Fruit fly (Drosophila melanogaster) whole organism, embryonic: ENCODE results near the gene mRRF2.

Experiments used
- CG10209 ChIP-seq: fragments of 200-800 bp; sonication (Bioruptor generic); optimal IDR thresholded peaks from 3 replicates; lab custom pipeline; 2017; ENCODE audit warnings: missing biosample characterization, mild to moderate bottlenecking, missing genetic modification characterization, missing genetic modification reagents
- CG11504 ChIP-seq: fragments of 200-800 bp; sonication (Bioruptor generic); optimal IDR thresholded peaks from 3 replicates; lab custom pipeline; 2019; ENCODE audit warnings: missing biosample characterization, mild to moderate bottlenecking, missing genetic modification characterization, moderate library complexity
- CG11723 ChIP-seq: fragments of 200-800 bp; sonication (Bioruptor generic); optimal IDR thresholded peaks from 2 replicates; lab custom pipeline; 2017; ENCODE audit warnings: missing biosample characterization, mild to moderate bottlenecking, missing genetic modification characterization
- CG12769 ChIP-seq: fragments of 200-800 bp; sonication (Bioruptor generic); optimal IDR thresholded peaks from 2 replicates; lab custom pipeline; 2019; ENCODE audit warnings: missing biosample characterization, mild to moderate bottlenecking, missing genetic modification characterization, moderate library complexity
- CG13296 ChIP-seq: fragments of 200-800 bp; sonication (Bioruptor generic); optimal IDR thresholded peaks from 3 replicates; lab custom pipeline; 2018; ENCODE audit warnings: missing biosample characterization, mild to moderate bottlenecking, missing genetic modification characterization
- CG16779 ChIP-seq: fragments of 200-800 bp; sonication (Bioruptor generic); IDR thresholded peaks from 2 replicates; pipeline ENCODE4 v1.3.6; 2022; ENCODE audit warnings: missing biosample characterization, missing genetic modification characterization
- CG2116 ChIP-seq: fragments of 200-800 bp; sonication (Bioruptor generic); optimal IDR thresholded peaks from 3 replicates; lab custom pipeline; 2018; ENCODE audit warnings: missing biosample characterization, mild to moderate bottlenecking, missing genetic modification characterization
- CG2202 ChIP-seq: fragments of 200-800 bp; sonication (Bioruptor generic); optimal IDR thresholded peaks from 2 replicates; lab custom pipeline; 2018; ENCODE audit warnings: missing biosample characterization, mild to moderate bottlenecking, missing genetic modification characterization
- CG33557 ChIP-seq: fragments of 200-800 bp; sonication (Bioruptor generic); optimal IDR thresholded peaks from 2 replicates; lab custom pipeline; 2019; ENCODE audit warnings: missing biosample characterization, mild to moderate bottlenecking, missing genetic modification characterization, moderate library complexity
- CG34224 ChIP-seq: fragments of 200-800 bp; sonication (Bioruptor generic); IDR thresholded peaks from 3 replicates; pipeline ENCODE4 v1.3.6; 2022; ENCODE audit warnings: missing biosample characterization, missing genetic modification characterization; ENCODE audit not compliant: partially characterized antibody
- CG4282 ChIP-seq: fragments of 200-800 bp; sonication (Bioruptor generic); optimal IDR thresholded peaks from 2 replicates; lab custom pipeline; 2016; ENCODE audit warnings: missing biosample characterization, missing genetic modification characterization
- CG5180 ChIP-seq: fragments of 200-800 bp; sonication (Bioruptor generic); optimal IDR thresholded peaks from 3 replicates; lab custom pipeline; 2017; ENCODE audit warnings: missing biosample characterization, missing genetic modification characterization, mild to moderate bottlenecking, moderate library complexity, missing genetic modification reagents
- CG7786 ChIP-seq: fragments of 200-800 bp; sonication (Bioruptor generic); optimal IDR thresholded peaks from 2 replicates; lab custom pipeline; 2016; ENCODE audit warnings: missing biosample characterization, missing genetic modification characterization
- CG7987 ChIP-seq: fragments of 200-800 bp; sonication (Bioruptor generic); optimal IDR thresholded peaks from 2 replicates; lab custom pipeline; 2018; ENCODE audit warnings: missing biosample characterization, mild to moderate bottlenecking, missing genetic modification characterization, moderate library complexity
- CG8281 ChIP-seq: fragments of 200-800 bp; sonication (Bioruptor generic); optimal IDR thresholded peaks from 2 replicates; lab custom pipeline; 2018; ENCODE audit warnings: missing biosample characterization, mild to moderate bottlenecking, missing genetic modification characterization, moderate library complexity
- CG8290 ChIP-seq, 3 experiments: fragments of 200-800 bp; sonication (Bioruptor generic); optimal IDR thresholded peaks; 2 replicates each; lab custom pipeline; 2016 to 2019; ENCODE audit warnings: missing biosample characterization in 3 of 3, missing genetic modification characterization in 3 of 3, mild to moderate bottlenecking in 2 of 3, moderate library complexity in 1 of 3
- CG8359 ChIP-seq: fragments of 200-800 bp; sonication (Bioruptor generic); optimal IDR thresholded peaks from 2 replicates; lab custom pipeline; 2017; ENCODE audit warnings: missing biosample characterization, mild to moderate bottlenecking, missing genetic modification characterization, borderline replicate concordance
- CG9437 ChIP-seq: fragments of 200-800 bp; sonication (Bioruptor generic); optimal IDR thresholded peaks from 2 replicates; lab custom pipeline; 2018; ENCODE audit warnings: missing biosample characterization, mild to moderate bottlenecking, missing genetic modification characterization
- CG9932 ChIP-seq: fragments of 200-800 bp; sonication (Bioruptor generic); IDR thresholded peaks from 2 replicates; pipeline ENCODE4 v1.3.6; 2022; ENCODE audit warnings: missing biosample characterization, missing genetic modification characterization
- CrebB ChIP-seq: fragments of 200-800 bp; sonication (Bioruptor generic); optimal IDR thresholded peaks from 3 replicates; lab custom pipeline; 2018; ENCODE audit warnings: missing biosample characterization, mild to moderate bottlenecking, missing genetic modification characterization
- D19A ChIP-seq: fragments of 200-800 bp; optimal IDR thresholded peaks from 3 replicates; lab custom pipeline; 2019; ENCODE audit warnings: missing biosample characterization, mild to moderate bottlenecking, missing genetic modification characterization, moderate library complexity
- Dbx ChIP-seq: fragments of 200-800 bp; sonication (Bioruptor generic); IDR thresholded peaks from 3 replicates; pipeline ENCODE4 v1.3.6; 2022; ENCODE audit warnings: missing biosample characterization, missing genetic modification characterization
- E2f1 ChIP-seq: fragments of 200-800 bp; sonication (Bioruptor generic); IDR thresholded peaks from 2 replicates; pipeline ENCODE4 v1.3.6; 2022; ENCODE audit warnings: missing biosample characterization, missing genetic modification characterization
- HLH3B ChIP-seq: fragments of 200-800 bp; sonication (Bioruptor generic); IDR thresholded peaks from 2 replicates; pipeline ENCODE4 v1.3.6; 2022; ENCODE audit warnings: missing biosample characterization, missing genetic modification characterization
- HLHmδ ChIP-seq: fragments of 200-800 bp; sonication (Bioruptor generic); optimal IDR thresholded peaks from 2 replicates; lab custom pipeline; 2018; ENCODE audit warnings: missing biosample characterization, mild to moderate bottlenecking, missing genetic modification characterization, moderate library complexity
- Med ChIP-seq: fragments of 200-800 bp; sonication (Bioruptor generic); peaks from one replicate; lab custom pipeline; 2016; ENCODE audit warnings: missing biosample characterization, missing genetic modification characterization, mild to moderate bottlenecking, inconsistent platforms, moderate library complexity
- Rfx ChIP-seq: fragments of 200-800 bp; sonication (Bioruptor generic); IDR thresholded peaks from 2 replicates; pipeline ENCODE4 v1.3.6; 2022; ENCODE audit warnings: missing biosample characterization, missing genetic modification characterization
- chn ChIP-seq: fragments of 200-800 bp; sonication (Bioruptor generic); optimal IDR thresholded peaks from 2 replicates; lab custom pipeline; 2016; ENCODE audit warnings: missing biosample characterization, missing genetic modification characterization
- dimm ChIP-seq: fragments of 200-800 bp; sonication (Bioruptor generic); IDR thresholded peaks from 2 replicates; pipeline ENCODE4 v1.3.6; 2022; ENCODE audit warnings: missing biosample characterization, missing genetic modification characterization
- dmrt11E ChIP-seq: fragments of 200-800 bp; sonication (Bioruptor generic); optimal IDR thresholded peaks from 3 replicates; lab custom pipeline; 2018; ENCODE audit warnings: missing biosample characterization, mild to moderate bottlenecking, missing genetic modification characterization, moderate library complexity
- fd3F ChIP-seq: fragments of 200-800 bp; sonication (Bioruptor generic); optimal IDR thresholded peaks from 2 replicates; lab custom pipeline; 2018; ENCODE audit warnings: missing biosample characterization, mild to moderate bottlenecking, missing genetic modification characterization, moderate library complexity
- grn ChIP-seq: fragments of 200-800 bp; sonication (Bioruptor generic); optimal IDR thresholded peaks from 3 replicates; lab custom pipeline; 2017; ENCODE audit warnings: missing biosample characterization, missing genetic modification characterization
- klu ChIP-seq: fragments of 200-800 bp; sonication (Bioruptor generic); IDR thresholded peaks from 2 replicates; pipeline ENCODE4 v1.3.6; 2022; ENCODE audit warnings: missing biosample characterization, missing genetic modification characterization
- lbe ChIP-seq: fragments of 200-800 bp; sonication (Bioruptor generic); optimal IDR thresholded peaks from 2 replicates; lab custom pipeline; 2016; ENCODE audit warnings: missing biosample characterization, mild to moderate bottlenecking, missing genetic modification characterization
- lilli ChIP-seq: fragments of 200-800 bp; sonication (Bioruptor generic); optimal IDR thresholded peaks from 3 replicates; lab custom pipeline; 2016; ENCODE audit warnings: missing biosample characterization, missing genetic modification characterization
- lov ChIP-seq, 2 experiments: fragments of 200-800 bp in 1 of 2; fragments of >200 bp in 1 of 2; sonication (Bioruptor generic) in 1 of 2; IDR thresholded peaks in 1 of 2; optimal IDR thresholded peaks in 1 of 2; 2 replicates in 1 of 2; 3 replicates in 1 of 2; pipeline versions ENCODE4 v1.3.6 to Lab custom; 2017 to 2022; ENCODE audit warnings: missing biosample characterization in 1 of 2, missing genetic modification characterization in 1 of 2
- luna ChIP-seq: fragments of 200-800 bp; sonication (Bioruptor generic); optimal IDR thresholded peaks from 2 replicates; lab custom pipeline; 2016; ENCODE audit warnings: missing biosample characterization, missing genetic modification characterization
- nau ChIP-seq: fragments of 200-800 bp; sonication (Bioruptor generic); optimal IDR thresholded peaks from 3 replicates; lab custom pipeline; 2017; ENCODE audit warnings: missing biosample characterization, mild to moderate bottlenecking, missing genetic modification characterization, missing genetic modification reagents
- p53 ChIP-seq: fragments of 200-800 bp; sonication (Bioruptor generic); optimal IDR thresholded peaks from 2 replicates; lab custom pipeline; 2016; ENCODE audit warnings: missing biosample characterization, missing genetic modification characterization
- pb ChIP-seq: fragments of 200-800 bp; sonication (Bioruptor generic); optimal IDR thresholded peaks from 3 replicates; lab custom pipeline; 2016; ENCODE audit warnings: missing biosample characterization, missing genetic modification characterization
- pita ChIP-seq: fragments of 200-800 bp; sonication (Bioruptor generic); optimal IDR thresholded peaks from 2 replicates; lab custom pipeline; 2017; ENCODE audit warnings: missing biosample characterization, mild to moderate bottlenecking, missing genetic modification characterization
- sc ChIP-seq, 3 experiments: fragments of >200 bp in 2 of 3; fragments of 200-800 bp in 1 of 3; sonication (Bioruptor generic) in 1 of 3; optimal IDR thresholded peaks; 2 replicates in 2 of 3; 3 replicates in 1 of 3; lab custom pipeline; 2017; ENCODE audit warnings: mild to moderate bottlenecking in 1 of 3, missing biosample characterization in 1 of 3, missing genetic modification characterization in 1 of 3, missing genetic modification reagents in 1 of 3
- schlank ChIP-seq: fragments of 200-800 bp; sonication (Bioruptor generic); optimal IDR thresholded peaks from 2 replicates; lab custom pipeline; 2018; ENCODE audit warnings: missing biosample characterization, mild to moderate bottlenecking, missing genetic modification characterization
- seq ChIP-seq: fragments of 200-800 bp; sonication (Bioruptor generic); IDR thresholded peaks from 2 replicates; pipeline ENCODE4 v1.3.6; 2022; ENCODE audit warnings: missing biosample characterization, missing genetic modification characterization
- slou ChIP-seq: fragments of 200-800 bp; sonication (Bioruptor generic); optimal IDR thresholded peaks from 3 replicates; lab custom pipeline; 2016; ENCODE audit warnings: missing biosample characterization, missing genetic modification characterization
- tgo ChIP-seq: fragments of 200-800 bp; sonication (Bioruptor generic); IDR thresholded peaks from 3 replicates; pipeline ENCODE4 v1.3.6; 2022; ENCODE audit warnings: missing biosample characterization, missing genetic modification characterization
- tll ChIP-seq, 2 experiments: fragments of 200-800 bp in 1 of 2; fragments of >200 bp in 1 of 2; sonication (Bioruptor generic) in 1 of 2; optimal IDR thresholded peaks; 2 replicates each; lab custom pipeline; 2017 to 2019; ENCODE audit warnings: missing biosample characterization in 2 of 2, missing genetic modification characterization in 2 of 2, mild to moderate bottlenecking in 1 of 2, moderate library complexity in 1 of 2
- unpg ChIP-seq: fragments of 200-800 bp; sonication (Bioruptor generic); optimal IDR thresholded peaks from 3 replicates; lab custom pipeline; 2018; ENCODE audit warnings: missing biosample characterization, mild to moderate bottlenecking, missing genetic modification characterization, moderate library complexity

mRRF2 gene

DNA sequence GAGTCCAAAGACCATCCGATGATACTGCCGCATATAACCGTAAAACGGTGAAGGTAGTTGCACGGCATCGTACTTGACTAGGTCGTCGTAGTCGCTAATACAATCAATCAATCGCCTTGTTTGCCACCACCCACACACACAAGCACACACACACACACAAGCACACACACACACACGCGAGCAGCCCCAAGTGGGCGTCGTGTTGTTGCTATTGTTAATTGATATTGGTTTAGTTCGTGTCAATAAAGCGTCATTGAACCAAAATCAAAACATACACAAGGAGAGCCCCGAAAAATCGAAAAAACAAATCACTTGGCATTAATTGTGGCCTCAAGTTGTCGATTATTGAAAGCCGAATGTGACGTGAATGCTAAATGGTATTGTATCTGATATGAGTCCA is 17.0 kb upstream of the mRRF2 start (continued):
- TF ChIP-seq CG2116 (peak; percentile 31), p53 (GFP tag; lab: Kevin White, UChicago) (peak; percentile 54), CG7786 (GFP tag; lab: Kevin White, UChicago) (peak; percentile 32), dimm (GFP tag; lab: Robert Waterston, UW) (no peak), fd3F (peak; percentile 37), pita (GFP tag; lab: Kevin White, UChicago) (no peak), grn (GFP tag; lab: Kevin White, UChicago) (peak; percentile 38), lov (optimal IDR thresholded peaks at IDR 0.05; lab: Kevin White, UChicago) (no peak), lov (GFP tag; IDR thresholded peaks at IDR 0.05; lab: Robert Waterston, UW) (peak; percentile 59; the same call in 1 of the 3 replicates), lbe (GFP tag; lab: Kevin White, UChicago) (no peak), CG11723 (GFP tag; lab: Kevin White, UChicago) (peak; percentile 44), schlank (tag; lab: Kevin White, UChicago) (peak; percentile 46), sc (optimal IDR thresholded peaks at IDR 0.05; lab: Kevin White, UChicago) (no peak), sc (GFP tag; optimal IDR thresholded peaks at IDR 0.05; lab: Kevin White, UChicago) (peak; percentile 26), pb (GFP tag; lab: Kevin White, UChicago) (no peak), E2f1 (no peak), CG9437 (GFP tag; lab: Kevin White, UChicago) (no peak), Dbx (GFP tag; lab: Robert Waterston, UW) (peak; percentile 42; the same call in 2 of the 3 replicates), Med (peak; percentile 93), slou (GFP tag; lab: Kevin White, UChicago) (no peak), unpg (GFP tag; lab: Kevin White, UChicago) (peak; percentile 43), HLHmδ (GFP tag; lab: Kevin White, UChicago) (peak; percentile 60), CG11504 (peak; percentile 15), CG10209 (peak; percentile 62), HLH3B (GFP tag; lab: Robert Waterston, UW) (peak; percentile 59; the same call in 1 of the 2 replicates), CG34224 (no peak), tll (GFP tag; optimal IDR thresholded peaks at IDR 0.05; lab: Kevin White, UChicago) (no peak), chn (GFP tag; lab: Kevin White, UChicago) (no peak), CG33557 (peak; percentile 56), CG13296 (GFP tag; lab: Kevin White, UChicago) (peak; percentile 56), CrebB (peak; percentile 12), CG9932 (peak; percentile 19; the same call in 1 of the 2 replicates), CG8359 (peak; percentile 27), CG8290 (GFP tag; optimal IDR thresholded peaks at IDR 0.05; lab: Kevin White, UChicago) (peak; percentile 46), CG8290 (tag; optimal IDR thresholded peaks at IDR 0.05; lab: Kevin White, UChicago) (peak in 1 of 2 experiments; percentile 71), CG5180 (GFP tag; lab: Kevin White, UChicago) (peak; percentile 28), CG16779 (GFP tag; lab: Robert Waterston, UW) (no peak), seq (peak; percentile 85), CG7987 (GFP tag; lab: Kevin White, UChicago) (peak; percentile 76), CG8281 (tag; lab: Kevin White, UChicago) (peak; percentile 38), CG12769 (tag; lab: Kevin White, UChicago) (peak; percentile 63), CG4282 (no peak), tgo (peak; percentile 46; the same call in 1 of the 3 replicates), klu (GFP tag; lab: Robert Waterston, UW) (no peak), lilli (GFP tag; lab: Kevin White, UChicago) (no peak), nau (GFP tag; lab: Kevin White, UChicago) (no peak), Rfx (GFP tag; lab: Robert Waterston, UW) (no peak), CG2202 (peak; percentile 61), luna (GFP tag; lab: Kevin White, UChicago) (peak; percentile 40), dmrt11E (tag; lab: Kevin White, UChicago) (peak; percentile 48), D19A (tag; lab: Kevin White, UChicago) (peak; percentile 5)
